Worm (Caenorhabditis elegans) whole organism, L4 larva: ENCODE data around the gene C06E1.9.

Source experiments
- R02D3.7 ChIP-seq: fragments of 150-350 bp; sonication (generic microtip); optimal IDR thresholded peaks from 3 replicates; lab custom pipeline; 2014; ENCODE audit warnings: missing biosample characterization, missing genetic modification characterization
- T26A8.4 ChIP-seq: fragments of 200-800 bp; sonication (Bioruptor generic); IDR thresholded peaks from 2 replicates; pipeline ENCODE4 v1.3.6; 2022; ENCODE audit warnings: missing genetic modification characterization, missing compliant biosample characterization
- ama-1 ChIP-seq: fragments of 150-350 bp; optimal IDR thresholded peaks from 2 replicates; lab custom pipeline; 2014; ENCODE audit warnings: inconsistent platforms, mixed read lengths
- ceh-20 ChIP-seq: fragments of 200-800 bp; sonication (Bioruptor generic); IDR thresholded peaks from 2 replicates; pipeline ENCODE4 v1.3.6; 2022; ENCODE audit warnings: missing genetic modification reagents, missing genetic modification characterization, missing compliant biosample characterization
- egl-27 ChIP-seq: sonication (generic microtip); optimal IDR thresholded peaks from 3 replicates; lab custom pipeline; 2017; ENCODE audit warnings: missing biosample characterization, missing genetic modification reagents, missing genetic modification characterization
- fos-1 ChIP-seq: fragments of 150-350 bp; optimal IDR thresholded peaks from 2 replicates; lab custom pipeline; 2014; ENCODE audit warnings: missing biosample characterization, missing genetic modification characterization
- lin-39 ChIP-seq: fragments of 150-350 bp; optimal IDR thresholded peaks from 2 replicates; lab custom pipeline; 2014; ENCODE audit warnings: missing biosample characterization, missing genetic modification reagents, missing genetic modification characterization
- mep-1 ChIP-seq: fragments of 150-350 bp; sonication (generic microtip); optimal IDR thresholded peaks from 3 replicates; lab custom pipeline; 2014; ENCODE audit warnings: missing biosample characterization, missing genetic modification characterization
- nhr-237 ChIP-seq: sonication (generic microtip); optimal IDR thresholded peaks from 2 replicates; lab custom pipeline; 2017; ENCODE audit warnings: missing biosample characterization, missing genetic modification characterization
- pqm-1 ChIP-seq: sonication (generic microtip); optimal IDR thresholded peaks from 2 replicates; lab custom pipeline; 2017; ENCODE audit warnings: missing biosample characterization, missing genetic modification characterization
- unc-39 ChIP-seq: sonication (generic microtip); optimal IDR thresholded peaks from 2 replicates; lab custom pipeline; 2017; ENCODE audit warnings: missing biosample characterization, missing genetic modification characterization
- unc-62 ChIP-seq, 3 experiments: fragments of 150-350 bp in 1 of 3; sonication (generic microtip); optimal IDR thresholded peaks in 2 of 3; peaks in 1 of 3; 1 replicate in 1 of 3; 2 replicates in 2 of 3; lab custom pipeline; 2014 to 2017; ENCODE audit warnings: missing biosample characterization in 3 of 3, missing genetic modification characterization in 3 of 3, missing genetic modification reagents in 3 of 3, missing genotype in 1 of 3
- zfp-2 ChIP-seq: sonication (generic microtip); optimal IDR thresholded peaks from 2 replicates; lab custom pipeline; 2016; ENCODE audit warnings: mild to moderate bottlenecking, missing genetic modification characterization, missing compliant biosample characterization

DNA sequence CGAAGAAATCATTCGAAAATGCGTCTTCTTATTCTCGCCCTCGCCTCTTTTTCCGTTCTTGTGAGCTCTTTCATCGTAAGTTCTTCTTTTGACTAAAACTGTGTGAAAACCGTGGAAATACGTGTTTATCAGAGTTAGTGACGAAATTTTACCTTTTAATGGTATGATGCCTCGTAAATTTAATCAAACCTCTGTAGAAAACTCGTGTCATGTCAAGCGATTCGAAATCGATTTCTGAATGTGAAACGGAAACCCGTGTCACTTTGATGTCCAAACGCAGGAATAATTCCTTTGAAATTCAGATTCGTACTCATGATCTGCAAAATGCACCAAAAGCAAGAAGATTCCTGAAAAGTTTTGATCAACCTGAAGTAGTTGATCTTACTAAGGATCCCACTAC, 39.0 kb upstream of the C06E1.9 start, which contains the start of gene F22B7.3:
- no peak for TF ChIP-seq fos-1
- no peak for TF ChIP-seq unc-39 (tag; lab: Kevin White, UChicago)
- TF ChIP-seq ceh-20: no peak
- no peak for TF ChIP-seq mep-1 (tag; lab: Kevin White, UChicago)
- TF ChIP-seq ama-1 (lab: Kevin White, UChicago): no peak
- no peak for TF ChIP-seq T26A8.4
- no peak for TF ChIP-seq nhr-237 (tag; lab: Kevin White, UChicago)
- TF ChIP-seq zfp-2 (tag; lab: Kevin White, UChicago): no peak
- TF ChIP-seq unc-62 (GFP tag; optimal IDR thresholded peaks at IDR 0.05 in 1 of 2; lab: Kevin White, UChicago): peak in 1 of 2 experiments; percentile 38
- TF ChIP-seq unc-62 (tag; optimal IDR thresholded peaks at IDR 0.05; lab: Kevin White, UChicago): no peak
- TF ChIP-seq egl-27 (tag; lab: Kevin White, UChicago): no peak
- no peak for TF ChIP-seq lin-39 (tag; lab: Kevin White, UChicago)
- no peak for TF ChIP-seq R02D3.7 (tag; lab: Kevin White, UChicago)
- no peak for TF ChIP-seq pqm-1 (tag; lab: Kevin White, UChicago)
